Fruit fly (Drosophila melanogaster): Measurements from ENCODE around the gene CG8565.

DNA sequence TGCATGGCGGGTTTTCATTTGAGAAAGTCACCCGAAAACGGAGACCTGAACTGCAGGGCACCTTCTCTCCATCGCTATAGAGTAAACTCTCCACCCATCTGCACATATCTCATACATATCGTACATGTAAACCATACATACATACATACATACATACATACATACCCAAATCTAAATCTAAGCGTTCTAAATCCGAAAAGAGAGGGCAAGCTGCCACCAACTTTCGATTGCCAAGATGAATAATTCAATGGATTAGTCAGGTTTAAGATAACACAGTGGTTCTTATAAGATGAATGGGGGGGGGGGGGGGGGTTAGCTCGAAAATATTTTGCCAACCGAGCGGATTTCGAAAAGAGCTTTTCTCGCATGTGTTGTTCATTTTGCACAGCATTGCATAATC, 23.1 kb upstream of the CG8565 start:
- no peak for TF ChIP-seq Hr96 (GFP tag; optimal IDR thresholded peaks at IDR 0.05)
- TF ChIP-seq bab1 (GFP tag; optimal IDR thresholded peaks at IDR 0.05): no peak
- TF ChIP-seq CG12768 (GFP tag; optimal IDR thresholded peaks at IDR 0.05): no peak
- no peak for TF ChIP-seq ovo (GFP tag; optimal IDR thresholded peaks at IDR 0.05)
- TF ChIP-seq CG7101 (tag; optimal IDR thresholded peaks at IDR 0.05): no peak
- TF ChIP-seq toe (GFP tag; optimal IDR thresholded peaks at IDR 0.05): no peak
- no peak for TF ChIP-seq pad (GFP tag; optimal IDR thresholded peaks at IDR 0.05)
- TF ChIP-seq CG11617 (GFP tag; optimal IDR thresholded peaks at IDR 0.05): no peak
- TF ChIP-seq cnc (optimal IDR thresholded peaks at IDR 0.05): no peak
- TF ChIP-seq tj (GFP tag; optimal IDR thresholded peaks at IDR 0.05): peak; percentile 86
- no peak for TF ChIP-seq Clk (GFP tag; optimal IDR thresholded peaks at IDR 0.05)
- no peak for TF ChIP-seq kay (GFP tag; ENCODE audit: borderline replicate concordance)
- no peak for TF ChIP-seq CG7045 (GFP tag; optimal IDR thresholded peaks at IDR 0.05)
- no peak for TF ChIP-seq cic (GFP tag; optimal IDR thresholded peaks at IDR 0.05)
